Worm (Caenorhabditis elegans): ENCODE data around the gene svh-2.
A peak's percentile ranks its signal among the peaks of the same experiment; 100 is the strongest.

ce11 chrX:6606991-6607390, 53.9 kb downstream of the svh-2 start, which contains the start of gene cpr-6:
- no peak for TF ChIP-seq egl-27 (tag; optimal IDR thresholded peaks at IDR 0.05)
- TF ChIP-seq lin-13 (GFP tag; optimal IDR thresholded peaks at IDR 0.05) = no peak
- no peak for TF ChIP-seq nhr-77 (tag; optimal IDR thresholded peaks at IDR 0.05)
- no peak for TF ChIP-seq lin-11 (tag; optimal IDR thresholded peaks at IDR 0.05)
- no peak for TF ChIP-seq mab-5 (tag; optimal IDR thresholded peaks at IDR 0.05)
- no peak for TF ChIP-seq nhr-25 (tag; optimal IDR thresholded peaks at IDR 0.05)
- no peak for TF ChIP-seq mdl-1 (tag; optimal IDR thresholded peaks at IDR 0.05)
- no peak for TF ChIP-seq skn-1 (tag; optimal IDR thresholded peaks at IDR 0.05)
- TF ChIP-seq ztf-1 (GFP tag; conservative IDR thresholded peaks at IDR 0.05) = no peak
- no peak for TF ChIP-seq aly-2 (tag; optimal IDR thresholded peaks at IDR 0.05)
- TF ChIP-seq nhr-237 (tag; optimal IDR thresholded peaks at IDR 0.05) = no peak
- no peak for TF ChIP-seq Y55F3AM.14 (GFP tag; optimal IDR thresholded peaks at IDR 0.05)
- no peak for TF ChIP-seq ztf-4 (tag; optimal IDR thresholded peaks at IDR 0.05)
- TF ChIP-seq crh-2 (tag; optimal IDR thresholded peaks at IDR 0.05) = peak; percentile 10

Measured in whole organism, L2 larva.